Fruit fly (Drosophila melanogaster) whole organism, adult: ENCODE results near the gene Ugt37A3.

Experiments
- CG11617 ChIP-seq: fragments of 200-800 bp; sonication (Bioruptor generic); optimal IDR thresholded peaks from 2 replicates; lab custom pipeline; 2017; ENCODE audit warnings: mild to moderate bottlenecking, missing biosample characterization, missing genetic modification reagents, missing genetic modification characterization
- CG12768 ChIP-seq: fragments of 200-800 bp; sonication (Bioruptor generic); optimal IDR thresholded peaks from 2 replicates; lab custom pipeline; 2017; ENCODE audit warnings: missing biosample characterization, missing genetic modification characterization, mild to moderate bottlenecking, moderate library complexity, missing genetic modification reagents
- CG14711 ChIP-seq: fragments of 200-800 bp; sonication (Bioruptor generic); optimal IDR thresholded peaks from 2 replicates; lab custom pipeline; 2018; ENCODE audit warnings: missing biosample characterization, mild to moderate bottlenecking, missing genetic modification characterization, moderate library complexity
- CG1620 ChIP-seq: fragments of 200-800 bp; sonication (Bioruptor generic); optimal IDR thresholded peaks from 2 replicates; lab custom pipeline; 2016; ENCODE audit warnings: missing biosample characterization, missing genetic modification characterization
- CG5204 ChIP-seq: fragments of 200-800 bp; sonication (Bioruptor generic); optimal IDR thresholded peaks from 2 replicates; lab custom pipeline; 2016; ENCODE audit warnings: missing biosample characterization, missing genetic modification characterization
- CG7045 ChIP-seq: fragments of 200-800 bp; sonication (Bioruptor generic); optimal IDR thresholded peaks from 2 replicates; lab custom pipeline; 2017; ENCODE audit warnings: missing biosample characterization, mild to moderate bottlenecking, missing genetic modification characterization
- CG7101 ChIP-seq: fragments of 200-800 bp; sonication (Bioruptor generic); optimal IDR thresholded peaks from 2 replicates; lab custom pipeline; 2018; ENCODE audit warnings: missing biosample characterization, mild to moderate bottlenecking, missing genetic modification characterization, moderate library complexity
- Clk ChIP-seq: fragments of 200-800 bp; sonication (Bioruptor generic); optimal IDR thresholded peaks from 2 replicates; lab custom pipeline; 2017; ENCODE audit warnings: missing biosample characterization, missing genetic modification characterization
- Mnt ChIP-seq: fragments of 200-800 bp; sonication (Bioruptor generic); optimal IDR thresholded peaks from 2 replicates; lab custom pipeline; 2016; ENCODE audit warnings: missing biosample characterization, mild to moderate bottlenecking, missing genetic modification characterization
- kay ChIP-seq: fragments of 200-800 bp; sonication (Bioruptor generic); peaks from one replicate; lab custom pipeline; 2016; ENCODE audit warnings: missing biosample characterization, missing genetic modification characterization, borderline replicate concordance

dm6 chr3R:12727944-12728649 is 15.4 kb downstream of the Ugt37A3 start:
- TF ChIP-seq kay (GFP tag; lab: Kevin White, UChicago) (no peak), CG12768 (no peak), CG1620 (no peak), CG11617 (GFP tag; lab: Kevin White, UChicago) (no peak), CG5204 (GFP tag; lab: Kevin White, UChicago) (no peak), Mnt (GFP tag; lab: Kevin White, UChicago) (no peak), CG14711 (no peak), Clk (GFP tag; lab: Kevin White, UChicago) (no peak), CG7045 (no peak), CG7101 (tag; lab: Kevin White, UChicago) (no peak)
